Worm (Caenorhabditis elegans) whole organism, young adult: Measurements from ENCODE around the gene math-24.

ENCODE experiments used
- B0035.1 ChIP-seq: sonication (generic microtip); optimal IDR thresholded peaks from 2 replicates; lab custom pipeline; 2016; ENCODE audit warnings: missing genetic modification characterization, mild to moderate bottlenecking, missing compliant biosample characterization, missing genotype, missing genetic modification reagents
- B0336.3 ChIP-seq: fragments of 200-800 bp; sonication (Bioruptor generic); IDR thresholded peaks from 2 replicates; pipeline ENCODE4 v1.3.6; 2022; ENCODE audit warnings: missing genetic modification characterization, missing compliant biosample characterization
- C06A6.2 ChIP-seq: fragments of 200-800 bp; sonication (Bioruptor generic); conservative IDR thresholded peaks from 2 replicates; pipeline ENCODE4 v1.3.6; 2022; ENCODE audit warnings: missing genetic modification characterization, missing compliant biosample characterization
- C17E4.6 ChIP-seq: fragments of 200-800 bp; sonication (Bioruptor generic); IDR thresholded peaks from 2 replicates; pipeline ENCODE4 v1.3.6; 2022; ENCODE audit warnings: missing genetic modification reagents, missing genetic modification characterization, missing compliant biosample characterization
- F37B4.10 ChIP-seq: fragments of 200-800 bp; sonication (Bioruptor generic); IDR thresholded peaks from 2 replicates; pipeline ENCODE4 v1.3.6; 2022; ENCODE audit warnings: missing genetic modification characterization, missing compliant biosample characterization
- F57A8.1 ChIP-seq: fragments of 200-800 bp; sonication (Bioruptor generic); optimal IDR thresholded peaks from 2 replicates; lab custom pipeline; 2018; ENCODE audit warnings: mild to moderate bottlenecking, missing genetic modification characterization, moderate library complexity, missing compliant biosample characterization
- K11D2.4 ChIP-seq: fragments of 200-800 bp; sonication (Bioruptor generic); IDR thresholded peaks from 2 replicates; pipeline ENCODE4 v1.3.6; 2022; ENCODE audit warnings: missing genetic modification reagents, missing genetic modification characterization, missing compliant biosample characterization
- T07F8.4 ChIP-seq: sonication (generic microtip); optimal IDR thresholded peaks from 2 replicates; lab custom pipeline; 2016; ENCODE audit warnings: mild to moderate bottlenecking, missing genetic modification characterization, moderate library complexity, missing compliant biosample characterization
- T26A5.8 ChIP-seq: sonication (generic microtip); optimal IDR thresholded peaks from 2 replicates; lab custom pipeline; 2016; ENCODE audit warnings: missing genetic modification characterization, missing compliant biosample characterization
- ZK185.1 ChIP-seq: sonication (generic microtip); optimal IDR thresholded peaks from 2 replicates; lab custom pipeline; 2016; ENCODE audit warnings: mild to moderate bottlenecking, missing genetic modification characterization, missing compliant biosample characterization; ENCODE audit not compliant: poor library complexity, severe bottlenecking
- akir-1 ChIP-seq: fragments of 200-800 bp; sonication (Bioruptor generic); optimal IDR thresholded peaks from 2 replicates; lab custom pipeline; 2018; ENCODE audit warnings: mild to moderate bottlenecking, missing genetic modification characterization, moderate library complexity, missing compliant biosample characterization
- ama-1 ChIP-seq, 3 experiments: fragments of 150-350 bp in 1 of 3; sonication (generic microtip) in 2 of 3; optimal IDR thresholded peaks; 2 replicates each; lab custom pipeline; 2014 to 2018; ENCODE audit warnings: missing biosample characterization in 2 of 3, missing genetic modification characterization in 2 of 3, missing genetic modification reagents in 2 of 3
- aptf-3 ChIP-seq: fragments of 200-800 bp; sonication (Bioruptor generic); IDR thresholded peaks from 2 replicates; pipeline ENCODE4 v1.3.6; 2022; ENCODE audit warnings: missing genetic modification characterization, missing compliant biosample characterization
- atf-7 ChIP-seq: sonication (generic microtip); optimal IDR thresholded peaks from 2 replicates; lab custom pipeline; 2017; ENCODE audit warnings: mild to moderate bottlenecking, missing genetic modification characterization, missing compliant biosample characterization
- athp-1 ChIP-seq: sonication (generic microtip); optimal IDR thresholded peaks from 2 replicates; lab custom pipeline; 2017; ENCODE audit warnings: mild to moderate bottlenecking, missing genetic modification characterization, missing compliant biosample characterization
- attf-5 ChIP-seq: fragments of 200-800 bp; sonication (Bioruptor generic); optimal IDR thresholded peaks from 2 replicates; lab custom pipeline; 2018; ENCODE audit warnings: mild to moderate bottlenecking, missing genetic modification characterization, missing compliant biosample characterization
- cebp-1 ChIP-seq, 2 experiments: fragments of 200-800 bp in 1 of 2; sonication (Bioruptor generic) in 1 of 2; sonication (generic microtip) in 1 of 2; IDR thresholded peaks in 1 of 2; optimal IDR thresholded peaks in 1 of 2; 2 replicates each; pipeline versions ENCODE4 v1.3.6 to Lab custom; 2017 to 2022; ENCODE audit warnings: missing compliant biosample characterization in 2 of 2, missing genetic modification characterization in 2 of 2, mild to moderate bottlenecking in 1 of 2, missing genetic modification reagents in 1 of 2, moderate library complexity in 1 of 2
- ceh-100 ChIP-seq: fragments of 200-800 bp; sonication (Bioruptor generic); IDR thresholded peaks from 2 replicates; pipeline ENCODE4 v1.3.6; 2022; ENCODE audit warnings: missing genetic modification reagents, missing genetic modification characterization, missing compliant biosample characterization
- ceh-79 ChIP-seq: sonication (generic microtip); optimal IDR thresholded peaks from 2 replicates; lab custom pipeline; 2017; ENCODE audit warnings: mild to moderate bottlenecking, missing genetic modification characterization, missing compliant biosample characterization
- chd-7 ChIP-seq: sonication (generic microtip); optimal IDR thresholded peaks from 2 replicates; lab custom pipeline; 2016; ENCODE audit warnings: mild to moderate bottlenecking, missing genetic modification characterization, moderate library complexity, missing compliant biosample characterization
- die-1 ChIP-seq: sonication (generic microtip); optimal IDR thresholded peaks from 2 replicates; lab custom pipeline; 2016; ENCODE audit warnings: missing genotype, mild to moderate bottlenecking, missing genetic modification characterization, missing compliant biosample characterization
- efl-1 ChIP-seq: fragments of 150-350 bp; optimal IDR thresholded peaks from 2 replicates; lab custom pipeline; 2014; ENCODE audit warnings: missing biosample characterization, missing genetic modification reagents, missing genetic modification characterization
- egl-18 ChIP-seq: fragments of 200-800 bp; sonication (Bioruptor generic); IDR thresholded peaks from 2 replicates; pipeline ENCODE4 v1.3.6; 2022; ENCODE audit warnings: missing genetic modification reagents, missing genetic modification characterization, missing compliant biosample characterization
- ets-4 ChIP-seq: fragments of 200-800 bp; sonication (Bioruptor generic); optimal IDR thresholded peaks from 2 replicates; lab custom pipeline; 2018; ENCODE audit warnings: mild to moderate bottlenecking, missing genetic modification characterization, missing compliant biosample characterization
- him-1 ChIP-seq: sonication (generic microtip); optimal IDR thresholded peaks from 2 replicates; lab custom pipeline; 2016; ENCODE audit warnings: missing genotype, missing genetic modification reagents, missing genetic modification characterization, missing compliant biosample characterization
- hlh-26 ChIP-seq: fragments of 200-800 bp; sonication (Bioruptor generic); conservative IDR thresholded peaks from 2 replicates; pipeline ENCODE4 v1.3.6; 2022; ENCODE audit warnings: missing genetic modification reagents, missing genetic modification characterization, missing compliant biosample characterization
- hrde-1 ChIP-seq: sonication (generic microtip); optimal IDR thresholded peaks from 2 replicates; lab custom pipeline; 2016; ENCODE audit warnings: missing genetic modification characterization, mild to moderate bottlenecking, missing compliant biosample characterization, moderate library complexity, missing genotype, missing genetic modification reagents, borderline replicate concordance
- lin-40 ChIP-seq: sonication (generic microtip); optimal IDR thresholded peaks from 2 replicates; lab custom pipeline; 2016; ENCODE audit warnings: missing genetic modification characterization, mild to moderate bottlenecking, missing compliant biosample characterization, missing genotype, missing genetic modification reagents
- madf-8 ChIP-seq: fragments of 200-800 bp; sonication (Bioruptor generic); conservative IDR thresholded peaks from 2 replicates; pipeline ENCODE4 v1.3.6; 2022; ENCODE audit warnings: missing genetic modification reagents, missing genetic modification characterization, missing compliant biosample characterization
- mcd-1 ChIP-seq: fragments of 200-800 bp; sonication (Bioruptor generic); IDR thresholded peaks from 2 replicates; pipeline ENCODE4 v1.3.6; 2022; ENCODE audit warnings: missing genetic modification reagents, missing genetic modification characterization, missing compliant biosample characterization
- nfya-1 ChIP-seq: sonication (generic microtip); optimal IDR thresholded peaks from 2 replicates; lab custom pipeline; 2017; ENCODE audit warnings: antibody characterized with exemption, missing compliant biosample characterization, missing genetic modification characterization, borderline replicate concordance; ENCODE audit not compliant: insufficient read depth
- nfya-2 ChIP-seq: fragments of 200-800 bp; sonication (Bioruptor generic); IDR thresholded peaks from 2 replicates; pipeline ENCODE4 v1.3.6; 2022; ENCODE audit warnings: missing genetic modification reagents, missing genetic modification characterization, missing compliant biosample characterization
- nhr-27 ChIP-seq: fragments of 200-800 bp; sonication (Bioruptor generic); optimal IDR thresholded peaks from 2 replicates; lab custom pipeline; 2018; ENCODE audit warnings: mild to moderate bottlenecking, missing genetic modification characterization, moderate library complexity, missing compliant biosample characterization
- repo-1 ChIP-seq: sonication (generic microtip); optimal IDR thresholded peaks from 2 replicates; lab custom pipeline; 2017; ENCODE audit warnings: mild to moderate bottlenecking, missing genetic modification characterization, missing compliant biosample characterization
- rpc-1 ChIP-seq, 2 experiments: fragments of 150-350 bp in 1 of 2; sonication (generic microtip) in 1 of 2; optimal IDR thresholded peaks; 2 replicates each; lab custom pipeline; 2014 to 2018; ENCODE audit warnings: missing biosample characterization in 1 of 2, missing genetic modification characterization in 1 of 2, missing genetic modification reagents in 1 of 2, missing genotype in 1 of 2
- snpc-1.3 ChIP-seq: sonication (generic microtip); optimal IDR thresholded peaks from 2 replicates; lab custom pipeline; 2017; ENCODE audit warnings: missing genetic modification characterization, mild to moderate bottlenecking, missing compliant biosample characterization, antibody characterized with exemption, moderate library complexity, missing genotype, missing genetic modification reagents; ENCODE audit not compliant: insufficient read depth
- sptf-2 ChIP-seq: fragments of 200-800 bp; sonication (Bioruptor generic); optimal IDR thresholded peaks from 2 replicates; lab custom pipeline; 2018; ENCODE audit warnings: mild to moderate bottlenecking, missing genetic modification characterization, missing compliant biosample characterization
- tlf-1 ChIP-seq: fragments of 200-800 bp; sonication (Bioruptor generic); optimal IDR thresholded peaks from 2 replicates; lab custom pipeline; 2018; ENCODE audit warnings: mild to moderate bottlenecking, missing genetic modification characterization, missing compliant biosample characterization
- unc-130 ChIP-seq: sonication (generic microtip); optimal IDR thresholded peaks from 2 replicates; lab custom pipeline; 2016; ENCODE audit warnings: missing genetic modification reagents, missing genetic modification characterization, missing compliant biosample characterization
- unc-62 ChIP-seq: fragments of 150-350 bp; optimal IDR thresholded peaks from 2 replicates; lab custom pipeline; 2014; ENCODE audit warnings: missing biosample characterization, missing genetic modification reagents, missing genetic modification characterization
- zim-3 ChIP-seq: sonication (generic microtip); optimal IDR thresholded peaks from 2 replicates; lab custom pipeline; 2017; ENCODE audit warnings: mild to moderate bottlenecking, missing genetic modification characterization, moderate library complexity, missing compliant biosample characterization
- ztf-26 ChIP-seq: sonication (generic microtip); optimal IDR thresholded peaks from 2 replicates; lab custom pipeline; 2017; ENCODE audit warnings: missing genetic modification characterization, missing compliant biosample characterization
- ztf-28 ChIP-seq: fragments of 200-800 bp; sonication (Bioruptor generic); IDR thresholded peaks from 2 replicates; pipeline ENCODE4 v1.3.6; 2022; ENCODE audit warnings: missing genetic modification reagents, missing genetic modification characterization, missing compliant biosample characterization
- ztf-3 ChIP-seq: fragments of 200-800 bp; sonication (Bioruptor generic); optimal IDR thresholded peaks from 2 replicates; lab custom pipeline; 2018; ENCODE audit warnings: mild to moderate bottlenecking, missing genetic modification characterization, missing compliant biosample characterization

The math-24 gene

ce11 chrII:1893912-1894311, 6.1 kb upstream of the math-24 start, which contains the start of gene C16C4.1:
C16C4.1 (plus strand) TSS chrII:1894212.
- no peak for TF ChIP-seq aptf-3 (GFP tag; lab: Robert Waterston, UW)
- TF ChIP-seq hlh-26 (GFP tag; lab: Robert Waterston, UW) = no peak
- TF ChIP-seq him-1 (tag; lab: Kevin White, UChicago) = no peak
- TF ChIP-seq tlf-1 (GFP tag; lab: Kevin White, UChicago) = no peak
- no peak for TF ChIP-seq unc-130 (GFP tag; lab: Kevin White, UChicago)
- TF ChIP-seq ets-4 = no peak
- no peak for TF ChIP-seq atf-7
- TF ChIP-seq rpc-1 (optimal IDR thresholded peaks at IDR 0.05; lab: Kevin White, UChicago) = no peak
- TF ChIP-seq rpc-1 (tag; optimal IDR thresholded peaks at IDR 0.05; lab: Kevin White, UChicago) = no peak
- TF ChIP-seq egl-18 (GFP tag; lab: Robert Waterston, UW) = no peak
- TF ChIP-seq snpc-1.3 (tag; lab: Kevin White, UChicago) = no peak
- no peak for TF ChIP-seq K11D2.4 (GFP tag; lab: Robert Waterston, UW)
- TF ChIP-seq T26A5.8 (tag; lab: Kevin White, UChicago) = no peak
- no peak for TF ChIP-seq efl-1 (GFP tag; lab: Kevin White, UChicago)
- no peak for TF ChIP-seq ceh-79
- no peak for TF ChIP-seq attf-5
- TF ChIP-seq ztf-3 = no peak

- no peak for TF ChIP-seq nhr-27 (tag; lab: Kevin White, UChicago)
- TF ChIP-seq chd-7 (tag; lab: Kevin White, UChicago) = no peak
Observed at ce11 chrII:1895278-1895677, 4.8 kb upstream of the math-24 start, which contains the start of gene C46F9.5. C46F9.5 (plus strand) TSS chrII:1895578.

- TF ChIP-seq ceh-100 (GFP tag; lab: Robert Waterston, UW) = no peak
- TF ChIP-seq nfya-1 (tag; lab: Kevin White, UChicago) = no peak
- no peak for TF ChIP-seq zim-3
- TF ChIP-seq B0336.3 (GFP tag; lab: Robert Waterston, UW) = no peak
- no peak for TF ChIP-seq egl-18 (GFP tag; lab: Robert Waterston, UW)
- no peak for TF ChIP-seq athp-1 (tag; lab: Kevin White, UChicago)
- no peak for TF ChIP-seq lin-40 (tag; lab: Kevin White, UChicago)
- TF ChIP-seq T07F8.4 = no peak
- TF ChIP-seq C06A6.2 = no peak
- no peak for TF ChIP-seq aptf-3 (GFP tag; lab: Robert Waterston, UW)
- no peak for TF ChIP-seq F37B4.10 (GFP tag; lab: Robert Waterston, UW)
- TF ChIP-seq akir-1 (GFP tag; lab: Kevin White, UChicago) = no peak
- no peak for TF ChIP-seq ztf-26
- no peak for TF ChIP-seq cebp-1 (GFP tag; IDR thresholded peaks at IDR 0.05; lab: Robert Waterston, UW)
- no peak for TF ChIP-seq cebp-1 (tag; optimal IDR thresholded peaks at IDR 0.05; lab: Kevin White, UChicago)
- no peak for TF ChIP-seq C17E4.6 (GFP tag; lab: Robert Waterston, UW)
- no peak for TF ChIP-seq ets-4
Observed at ce11 chrII:1895762-1896161, 4.3 kb upstream of the math-24 start, which contains the start of gene math-25. math-25 (plus strand) TSS chrII:1896062.

- TF ChIP-seq mcd-1 (GFP tag; lab: Robert Waterston, UW) = no peak
- TF ChIP-seq madf-8 = no peak
- TF ChIP-seq nfya-2 (GFP tag; lab: Robert Waterston, UW) = no peak
- no peak for TF ChIP-seq die-1 (tag; lab: Kevin White, UChicago)
- no peak for TF ChIP-seq F57A8.1
- TF ChIP-seq ama-1 (optimal IDR thresholded peaks at IDR 0.05; lab: Kevin White, UChicago) = no peak
- no peak for TF ChIP-seq ama-1 (GFP tag; optimal IDR thresholded peaks at IDR 0.05; lab: Kevin White, UChicago)
- no peak for TF ChIP-seq B0035.1 (tag; lab: Kevin White, UChicago)
- TF ChIP-seq ztf-28 = no peak
- TF ChIP-seq tlf-1 (GFP tag; lab: Kevin White, UChicago) = no peak
- TF ChIP-seq repo-1 (tag; lab: Kevin White, UChicago) = no peak
- no peak for TF ChIP-seq hrde-1
- TF ChIP-seq ZK185.1 (tag; lab: Kevin White, UChicago) = no peak
- TF ChIP-seq sptf-2 (GFP tag; lab: Kevin White, UChicago) = no peak
- TF ChIP-seq unc-62 = no peak
Observed at ce11 chrII:1897936-1898335, 2.1 kb upstream of the math-24 start, which contains the start of gene C46F9.6. C46F9.6 (plus strand) TSS chrII:1898236.
